Worm (Caenorhabditis elegans) whole organism, late embryonic: Measurements from ENCODE around the gene C04G6.6.
A peak's percentile ranks its signal among the peaks of the same experiment; 100 is the strongest.
"Not testable (repeated sequence)": the region's sequence is repeated elsewhere in the genome, so short reads cannot be mapped to it uniquely, and the experiment has no call there.

Experiments used
- K02D7.2 ChIP-seq: sonication (generic microtip); optimal IDR thresholded peaks from 2 replicates; lab custom pipeline; 2017; ENCODE audit warnings: mild to moderate bottlenecking, missing genetic modification characterization, missing compliant biosample characterization
- T23F11.4 ChIP-seq: fragments of 200-800 bp; sonication (Bioruptor generic); optimal IDR thresholded peaks from 2 replicates; lab custom pipeline; 2018; ENCODE audit warnings: mild to moderate bottlenecking, missing genetic modification characterization, missing compliant biosample characterization
- ceh-19 ChIP-seq: fragments of 200-800 bp; sonication (Bioruptor generic); optimal IDR thresholded peaks from 2 replicates; lab custom pipeline; 2018; ENCODE audit warnings: mild to moderate bottlenecking, missing genetic modification characterization, missing compliant biosample characterization
- ceh-22 ChIP-seq: sonication (generic microtip); optimal IDR thresholded peaks from 2 replicates; lab custom pipeline; 2017; ENCODE audit warnings: missing biosample characterization, missing genetic modification characterization
- ceh-30 ChIP-seq: fragments of 150-350 bp; optimal IDR thresholded peaks from 2 replicates; lab custom pipeline; 2014; ENCODE audit warnings: missing biosample characterization, missing genetic modification characterization
- ceh-31 ChIP-seq: sonication (generic microtip); optimal IDR thresholded peaks from 2 replicates; lab custom pipeline; 2016; ENCODE audit warnings: missing genetic modification characterization, missing compliant biosample characterization
- ceh-45 ChIP-seq: fragments of 200-800 bp; sonication (Bioruptor generic); IDR thresholded peaks from 2 replicates; pipeline ENCODE4 v1.3.6; 2022; ENCODE audit warnings: missing genetic modification reagents, missing genetic modification characterization, missing compliant biosample characterization
- ceh-48 ChIP-seq: sonication (generic microtip); optimal IDR thresholded peaks from 2 replicates; lab custom pipeline; 2016; ENCODE audit warnings: missing genetic modification characterization, inconsistent platforms, missing compliant biosample characterization
- ceh-9 ChIP-seq: sonication (generic microtip); optimal IDR thresholded peaks from 2 replicates; lab custom pipeline; 2016; ENCODE audit warnings: mild to moderate bottlenecking, missing genetic modification characterization, inconsistent platforms, missing compliant biosample characterization
- dmd-4 ChIP-seq: sonication (generic microtip); optimal IDR thresholded peaks from 2 replicates; lab custom pipeline; 2016; ENCODE audit warnings: borderline replicate concordance, missing genetic modification characterization, missing compliant biosample characterization
- dve-1 ChIP-seq: sonication (generic microtip); optimal IDR thresholded peaks from 2 replicates; lab custom pipeline; 2017; ENCODE audit warnings: antibody characterized with exemption, mild to moderate bottlenecking, missing genetic modification characterization, missing compliant biosample characterization
- ets-4 ChIP-seq: sonication (generic microtip); optimal IDR thresholded peaks from 2 replicates; lab custom pipeline; 2016; ENCODE audit warnings: missing genetic modification characterization, missing compliant biosample characterization
- fax-1 ChIP-seq: sonication (generic microtip); optimal IDR thresholded peaks from 2 replicates; lab custom pipeline; 2016; ENCODE audit warnings: missing genotype, missing genetic modification characterization, missing compliant biosample characterization
- hlh-13 ChIP-seq: fragments of 200-800 bp; sonication (Bioruptor generic); optimal IDR thresholded peaks from 2 replicates; lab custom pipeline; 2018; ENCODE audit warnings: mild to moderate bottlenecking, missing genetic modification characterization, missing compliant biosample characterization
- hlh-6 ChIP-seq: sonication (generic microtip); optimal IDR thresholded peaks from 2 replicates; lab custom pipeline; 2016; ENCODE audit warnings: missing genotype, missing genetic modification characterization, missing compliant biosample characterization
- lim-6 ChIP-seq: sonication (generic microtip); optimal IDR thresholded peaks from 2 replicates; lab custom pipeline; 2016; ENCODE audit warnings: missing genetic modification characterization, missing compliant biosample characterization
- lin-11 ChIP-seq: fragments of 200-800 bp; sonication (Bioruptor generic); optimal IDR thresholded peaks from 2 replicates; lab custom pipeline; 2018; ENCODE audit warnings: mild to moderate bottlenecking, missing genetic modification characterization, missing compliant biosample characterization
- madf-2 ChIP-seq: sonication (generic microtip); optimal IDR thresholded peaks from 2 replicates; lab custom pipeline; 2017; ENCODE audit warnings: missing genetic modification characterization, missing compliant biosample characterization
- mec-3 ChIP-seq: sonication (generic microtip); optimal IDR thresholded peaks from 2 replicates; lab custom pipeline; 2016; ENCODE audit warnings: borderline replicate concordance, missing genetic modification characterization, missing compliant biosample characterization
- nfya-1 ChIP-seq: sonication (generic microtip); optimal IDR thresholded peaks from 2 replicates; lab custom pipeline; 2017; ENCODE audit warnings: missing genetic modification characterization, mild to moderate bottlenecking, missing compliant biosample characterization, antibody characterized with exemption, moderate library complexity
- nhr-11 ChIP-seq: fragments of 150-350 bp; optimal IDR thresholded peaks from 2 replicates; lab custom pipeline; 2014; ENCODE audit warnings: missing biosample characterization, missing genetic modification characterization
- npax-4 ChIP-seq: sonication (generic microtip); optimal IDR thresholded peaks from 2 replicates; lab custom pipeline; 2016; ENCODE audit warnings: missing genetic modification characterization, missing compliant biosample characterization
- pag-3 ChIP-seq: sonication (generic microtip); optimal IDR thresholded peaks from 2 replicates; lab custom pipeline; 2016; ENCODE audit warnings: missing compliant biosample characterization, missing genetic modification characterization, borderline replicate concordance
- pax-1 ChIP-seq: fragments of 150-350 bp; optimal IDR thresholded peaks from 2 replicates; lab custom pipeline; 2014; ENCODE audit warnings: missing biosample characterization, missing genetic modification characterization
- pha-2 ChIP-seq: sonication (generic microtip); optimal IDR thresholded peaks from 2 replicates; lab custom pipeline; 2017; ENCODE audit warnings: mild to moderate bottlenecking, missing genetic modification characterization, missing compliant biosample characterization
- pha-4 ChIP-seq: fragments of 150-350 bp; optimal IDR thresholded peaks from 2 replicates; lab custom pipeline; 2018; ENCODE audit warnings: missing biosample characterization, missing genetic modification reagents, missing genetic modification characterization
- pros-1 ChIP-seq: fragments of 150-350 bp; optimal IDR thresholded peaks from 2 replicates; lab custom pipeline; 2014; ENCODE audit warnings: missing biosample characterization, missing genetic modification reagents, missing genetic modification characterization
- ref-2 ChIP-seq: sonication (generic microtip); optimal IDR thresholded peaks from 2 replicates; lab custom pipeline; 2016; ENCODE audit warnings: missing genetic modification characterization, missing compliant biosample characterization
- rnt-1 ChIP-seq: sonication (generic microtip); optimal IDR thresholded peaks from 2 replicates; lab custom pipeline; 2016; ENCODE audit warnings: missing genetic modification characterization, missing compliant biosample characterization
- sdc-2 ChIP-seq: sonication (generic microtip); optimal IDR thresholded peaks from 2 replicates; lab custom pipeline; 2016; ENCODE audit warnings: missing genotype, missing genetic modification characterization, missing compliant biosample characterization
- sox-2 ChIP-seq: fragments of 200-800 bp; sonication (Bioruptor generic); IDR thresholded peaks from 2 replicates; pipeline ENCODE4 v1.3.6; 2022; ENCODE audit warnings: missing genetic modification reagents, missing genetic modification characterization, missing compliant biosample characterization
- syd-9 ChIP-seq: sonication (generic microtip); optimal IDR thresholded peaks from 2 replicates; lab custom pipeline; 2016; ENCODE audit warnings: mild to moderate bottlenecking, missing genetic modification characterization, moderate library complexity, missing compliant biosample characterization
- tbx-2 ChIP-seq: sonication (generic microtip); optimal IDR thresholded peaks from 2 replicates; lab custom pipeline; 2016; ENCODE audit warnings: missing genetic modification characterization, missing compliant biosample characterization
- tbx-7 ChIP-seq: sonication (generic microtip); optimal IDR thresholded peaks from 2 replicates; lab custom pipeline; 2016; ENCODE audit warnings: missing genotype, missing genetic modification characterization, missing compliant biosample characterization
- ttx-3 ChIP-seq: sonication (generic microtip); optimal IDR thresholded peaks from 2 replicates; lab custom pipeline; 2016; ENCODE audit warnings: missing genetic modification reagents, missing genetic modification characterization, missing compliant biosample characterization
- unc-3 ChIP-seq, 2 experiments: fragments of 200-800 bp in 1 of 2; sonication (Bioruptor generic) in 1 of 2; sonication (generic microtip) in 1 of 2; conservative IDR thresholded peaks in 1 of 2; optimal IDR thresholded peaks in 1 of 2; 2 replicates each; pipeline versions ENCODE4 v1.3.6 to Lab custom; 2016 to 2022; ENCODE audit warnings: missing compliant biosample characterization in 2 of 2, missing genetic modification characterization in 2 of 2, missing genetic modification reagents in 1 of 2
- unc-42 ChIP-seq: sonication (generic microtip); optimal IDR thresholded peaks from 2 replicates; lab custom pipeline; 2016; ENCODE audit warnings: missing genotype, missing genetic modification characterization, missing compliant biosample characterization
- unc-55 ChIP-seq: sonication (generic microtip); optimal IDR thresholded peaks from 2 replicates; lab custom pipeline; 2017; ENCODE audit warnings: missing biosample characterization, missing genetic modification reagents, missing genetic modification characterization
- ztf-16 ChIP-seq: sonication (generic microtip); optimal IDR thresholded peaks from 2 replicates; lab custom pipeline; 2017; ENCODE audit warnings: missing genetic modification characterization, missing compliant biosample characterization

C04G6.6 gene

ce11 chrII:5097463-5097862, 2.1 kb downstream of the C04G6.6 start:
- TF ChIP-seq unc-3 (GFP tag; conservative IDR thresholded peaks at IDR 0.05; lab: Robert Waterston, UW) (peak; percentile 88), ceh-45 (GFP tag; lab: Robert Waterston, UW) (peak; percentile 92), sox-2 (GFP tag; lab: Robert Waterston, UW) (peak; percentile 96), hlh-13 (GFP tag; lab: Kevin White, UChicago) (peak; percentile 40)
- TF ChIP-seq unc-3 (tag; optimal IDR thresholded peaks at IDR 0.05; lab: Kevin White, UChicago): not testable (repeated sequence)

- TF ChIP-seq madf-2 (tag; lab: Kevin White, UChicago): no peak
- TF ChIP-seq ceh-9 (tag; lab: Kevin White, UChicago): no peak
- no peak for TF ChIP-seq ttx-3 (tag; lab: Kevin White, UChicago)
- no peak for TF ChIP-seq npax-4
- TF ChIP-seq fax-1 (tag; lab: Kevin White, UChicago): no peak
- TF ChIP-seq rnt-1 (tag; lab: Kevin White, UChicago): no peak
- no peak for TF ChIP-seq syd-9 (tag; lab: Kevin White, UChicago)
- no peak for TF ChIP-seq K02D7.2 (tag; lab: Kevin White, UChicago)
- no peak for TF ChIP-seq sdc-2
- no peak for TF ChIP-seq nhr-11 (tag; lab: Kevin White, UChicago)
- TF ChIP-seq dmd-4 (tag; lab: Kevin White, UChicago): no peak
- TF ChIP-seq ceh-30 (tag; lab: Kevin White, UChicago): no peak
- TF ChIP-seq lin-11 (tag; lab: Kevin White, UChicago): no peak
- no peak for TF ChIP-seq mec-3 (tag; lab: Kevin White, UChicago)
- TF ChIP-seq hlh-6 (tag; lab: Kevin White, UChicago): no peak
- TF ChIP-seq pros-1: no peak
- TF ChIP-seq ceh-22 (tag; lab: Kevin White, UChicago): no peak
- no peak for TF ChIP-seq ref-2 (tag; lab: Kevin White, UChicago)
- no peak for TF ChIP-seq tbx-7 (tag; lab: Kevin White, UChicago)
- TF ChIP-seq ets-4 (tag; lab: Kevin White, UChicago): no peak
Observed at ce11 chrII:5093945-5094344, 5.6 kb downstream of the C04G6.6 start, which contains the start of gene C04G6.13. TSS of gene C04G6.13 (plus strand) at chrII:5094245.

ce11 chrII:5092362-5093281, 6.9 kb downstream of the C04G6.6 start, which contains the start of gene C04G6.2:
TSS of gene C04G6.2 (plus strand) at chrII:5093231.
- TF ChIP-seq ceh-30 (tag; lab: Kevin White, UChicago) (no peak), nfya-1 (tag; lab: Kevin White, UChicago) (peak; percentile 49), tbx-2 (tag; lab: Kevin White, UChicago) (peak; percentile 63), unc-55 (no peak), dve-1 (tag; lab: Kevin White, UChicago) (peak; percentile 32), ceh-48 (peak; percentile 35), pag-3 (no peak), ceh-31 (tag; lab: Kevin White, UChicago) (peak; percentile 56), T23F11.4 (no peak), pha-4 (tag; lab: Kevin White, UChicago) (peak; percentile 44), ceh-19 (GFP tag; lab: Kevin White, UChicago) (peak; percentile 23), lim-6 (tag; lab: Kevin White, UChicago) (no peak), pax-1 (tag; lab: Kevin White, UChicago) (peak; percentile 42), rnt-1 (tag; lab: Kevin White, UChicago) (peak; percentile 3), pha-2 (tag; lab: Kevin White, UChicago) (peak; percentile 57), unc-42 (tag; lab: Kevin White, UChicago) (peak; percentile 36), ztf-16 (tag; lab: Kevin White, UChicago) (no peak), K02D7.2 (tag; lab: Kevin White, UChicago) (no peak)
